Fruit fly (Drosophila melanogaster): Measurements from ENCODE around the gene CG43394.

Gene CG43394

dm6 chr2L:8156682-8157081 is 11.1 kb downstream of the CG43394 start (continued):
- no peak for TF ChIP-seq CG42726 (GFP tag; IDR thresholded peaks at IDR 0.05; ENCODE audit: partially characterized antibody)
- TF ChIP-seq Abd-B (GFP tag; optimal IDR thresholded peaks at IDR 0.05) = peak; percentile 70
- peak; percentile 26 for TF ChIP-seq CG8290 (GFP tag; optimal IDR thresholded peaks at IDR 0.05)
- TF ChIP-seq CG8290 (tag; optimal IDR thresholded peaks at IDR 0.05) = peak in 1 of 2 experiments; percentile 83
- TF ChIP-seq ab (GFP tag; optimal IDR thresholded peaks at IDR 0.05) = peak; percentile 50
- no peak for TF ChIP-seq dati (GFP tag; IDR thresholded peaks at IDR 0.05)
- TF ChIP-seq wor (GFP tag; IDR thresholded peaks at IDR 0.05) = peak; percentile 38; the same call in 1 of the 2 replicates
- TF ChIP-seq kay (GFP tag; optimal IDR thresholded peaks at IDR 0.05) = peak; percentile 39
- no peak for TF ChIP-seq tna (GFP tag; IDR thresholded peaks at IDR 0.05; ENCODE audit: partially characterized antibody)
- no peak for TF ChIP-seq Mrtf (GFP tag; IDR thresholded peaks at IDR 0.05)
- peak; percentile 19 for TF ChIP-seq Lhr (GFP tag; optimal IDR thresholded peaks at IDR 0.05)
- no peak for TF ChIP-seq Doc2 (GFP tag; IDR thresholded peaks at IDR 0.05)
- TF ChIP-seq Ada2b (GFP tag; IDR thresholded peaks at IDR 0.05) = peak; percentile 51; the same call in 1 of the 2 replicates
- peak; percentile 60 for TF ChIP-seq CG10209 (GFP tag; optimal IDR thresholded peaks at IDR 0.05)
- TF ChIP-seq CG17568 (GFP tag; optimal IDR thresholded peaks at IDR 0.05) = peak; percentile 57
- peak; percentile 59 for TF ChIP-seq CG18764 (GFP tag; optimal IDR thresholded peaks at IDR 0.05)
- TF ChIP-seq NK7.1 (GFP tag; optimal IDR thresholded peaks at IDR 0.05) = peak; percentile 51
- peak; percentile 80 for TF ChIP-seq CG9817 (tag; optimal IDR thresholded peaks at IDR 0.05)
- TF ChIP-seq ken (GFP tag; IDR thresholded peaks at IDR 0.05) = 0 out of 3 replicates have a peak, but pooled peaks have one; percentile 23
- no peak for TF ChIP-seq knrl (GFP tag; IDR thresholded peaks at IDR 0.05; ENCODE audit: partially characterized antibody)
- peak; percentile 78 for TF ChIP-seq ems (GFP tag; optimal IDR thresholded peaks at IDR 0.05)
- TF ChIP-seq Rx (GFP tag; IDR thresholded peaks at IDR 0.05) = peak; percentile 43; the same call in 1 of the 2 replicates
- TF ChIP-seq grn (GFP tag; optimal IDR thresholded peaks at IDR 0.05) = peak; percentile 16
- TF ChIP-seq MESR4 (GFP tag; optimal IDR thresholded peaks at IDR 0.05) = peak; percentile 37
- peak; percentile 61 for TF ChIP-seq CG9215 (GFP tag; IDR thresholded peaks at IDR 0.05)
- TF ChIP-seq pita (GFP tag; optimal IDR thresholded peaks at IDR 0.05) = no peak
- peak; percentile 74 for TF ChIP-seq Bteb2 (GFP tag; optimal IDR thresholded peaks at IDR 0.05)
- TF ChIP-seq Dref (GFP tag; IDR thresholded peaks at IDR 0.05) = no peak
- peak; percentile 62 for TF ChIP-seq CG16863 (GFP tag; optimal IDR thresholded peaks at IDR 0.05)
- TF ChIP-seq CG12391 (tag; optimal IDR thresholded peaks at IDR 0.05) = peak; percentile 75
- peak; percentile 48 for TF ChIP-seq BtbVII (GFP tag; optimal IDR thresholded peaks at IDR 0.05)
- TF ChIP-seq Dip3 (GFP tag; optimal IDR thresholded peaks at IDR 0.05) = peak; percentile 76
- peak; percentile 21 for TF ChIP-seq Dek (tag; optimal IDR thresholded peaks at IDR 0.05)
- TF ChIP-seq trh (GFP tag; optimal IDR thresholded peaks at IDR 0.05) = peak; percentile 26
- peak; percentile 81 for TF ChIP-seq lab (GFP tag; optimal IDR thresholded peaks at IDR 0.05)
- peak; percentile 76 for TF ChIP-seq Fer3 (tag; optimal IDR thresholded peaks at IDR 0.05)
- TF ChIP-seq CG31365 (tag; optimal IDR thresholded peaks at IDR 0.05) = no peak
- peak; percentile 15; the same call in 1 of the 2 replicates for TF ChIP-seq gsb (GFP tag; IDR thresholded peaks at IDR 0.05)
- TF ChIP-seq NC2α (GFP tag; optimal IDR thresholded peaks at IDR 0.05) = no peak
- TF ChIP-seq Oaz (GFP tag; IDR thresholded peaks at IDR 0.05) = no peak
- TF ChIP-seq HmgD (GFP tag; optimal IDR thresholded peaks at IDR 0.05) = peak; percentile 9
- no peak for TF ChIP-seq wek (GFP tag; optimal IDR thresholded peaks at IDR 0.05)
- TF ChIP-seq Dfd (GFP tag; optimal IDR thresholded peaks at IDR 0.05) = no peak
- peak; percentile 65 for TF ChIP-seq pnt (GFP tag; optimal IDR thresholded peaks at IDR 0.05)
- no peak for TF ChIP-seq CG10321 (GFP tag; IDR thresholded peaks at IDR 0.05)
- TF ChIP-seq so (GFP tag; IDR thresholded peaks at IDR 0.05) = 0 out of 3 replicates have a peak, but pooled peaks have one; percentile 56
- TF ChIP-seq CG1647 (GFP tag; optimal IDR thresholded peaks at IDR 0.05) = peak; percentile 75
- peak; percentile 26 for TF ChIP-seq dm (GFP tag; optimal IDR thresholded peaks at IDR 0.05)
- peak; percentile 69 for TF ChIP-seq Nf-YC (tag; optimal IDR thresholded peaks at IDR 0.05)
- no peak for TF ChIP-seq ap (GFP tag; IDR thresholded peaks at IDR 0.05)
- TF ChIP-seq HLH4C (GFP tag; IDR thresholded peaks at IDR 0.05; ENCODE audit: partially characterized antibody) = peak; percentile 27; the same call in 1 of the 3 replicates

Measured in whole organism, embryonic.